Worm (Caenorhabditis elegans) whole organism, early embryonic: ENCODE data around the gene F55H2.5.

ENCODE experiments used
- F13C5.2 ChIP-seq: sonication (generic microtip); optimal IDR thresholded peaks from 2 replicates; lab custom pipeline; 2017; ENCODE audit warnings: mild to moderate bottlenecking, missing genetic modification characterization, inconsistent platforms, missing compliant biosample characterization
- aly-1 ChIP-seq: sonication (generic microtip); optimal IDR thresholded peaks from 2 replicates; lab custom pipeline; 2016; ENCODE audit warnings: missing genetic modification characterization, missing compliant biosample characterization
- ama-1 ChIP-seq: fragments of 150-350 bp; optimal IDR thresholded peaks from 2 replicates; lab custom pipeline; 2014
- hnd-1 ChIP-seq: sonication (generic microtip); optimal IDR thresholded peaks from 2 replicates; lab custom pipeline; 2016; ENCODE audit warnings: missing genetic modification characterization, missing compliant biosample characterization
- scrt-1 ChIP-seq: fragments of 200-800 bp; sonication (Bioruptor generic); IDR thresholded peaks from 2 replicates; pipeline ENCODE4 v1.3.6; 2022; ENCODE audit warnings: missing genetic modification characterization, missing compliant biosample characterization
- sea-1 ChIP-seq: fragments of 200-800 bp; sonication (Bioruptor generic); conservative IDR thresholded peaks from 2 replicates; pipeline ENCODE4 v1.3.6; 2022; ENCODE audit warnings: missing genetic modification characterization, missing compliant biosample characterization
- tbx-11 ChIP-seq: fragments of 200-800 bp; sonication (Bioruptor generic); IDR thresholded peaks from 2 replicates; pipeline ENCODE4 v1.3.6; 2022; ENCODE audit warnings: missing genetic modification characterization, missing compliant biosample characterization

ce11 chrIII:9494209-9494608 is 17.1 kb upstream of the F55H2.5 start:
- no peak for TF ChIP-seq ama-1 (lab: Kevin White, UChicago)
- TF ChIP-seq scrt-1 (GFP tag; lab: Robert Waterston, UW): no peak
- TF ChIP-seq hnd-1 (tag; lab: Kevin White, UChicago): no peak
- TF ChIP-seq tbx-11: no peak
- no peak for TF ChIP-seq F13C5.2 (tag; lab: Kevin White, UChicago)
- TF ChIP-seq aly-1 (tag; lab: Kevin White, UChicago): no peak
- no peak for TF ChIP-seq sea-1 (GFP tag; lab: Robert Waterston, UW)
